Worm (Caenorhabditis elegans): ENCODE results near the gene asp-4.

asp-4 gene

DNA sequence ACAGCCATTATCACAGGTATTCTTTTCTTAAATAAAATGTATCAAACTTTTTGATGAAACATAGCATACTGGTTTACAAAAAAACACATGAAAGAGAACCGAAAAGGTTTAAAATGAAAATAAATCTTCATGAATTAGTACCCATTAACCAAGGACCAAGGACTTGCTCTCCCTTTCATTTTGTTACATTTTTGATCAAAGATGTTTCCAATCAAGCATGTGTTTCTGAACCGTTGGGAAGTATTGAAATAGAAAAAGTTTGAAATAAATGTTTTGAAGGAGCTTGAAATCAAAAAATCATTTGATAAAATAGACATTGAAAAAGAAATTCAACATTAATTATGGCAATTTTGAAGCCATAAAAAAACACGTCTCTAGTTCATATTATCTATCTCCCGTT lies 8.7 kb downstream of the asp-4 start:
- TF ChIP-seq somi-1 (GFP tag; optimal IDR thresholded peaks at IDR 0.05) (no peak), nhr-80 (tag; optimal IDR thresholded peaks at IDR 0.05) (no peak), pha-4 (tag; optimal IDR thresholded peaks at IDR 0.05) (no peak), tbp1 (GFP tag; optimal IDR thresholded peaks at IDR 0.05) (no peak), snpc-3.4 (tag; optimal IDR thresholded peaks at IDR 0.05) (no peak), cebp-1 (GFP tag; IDR thresholded peaks at IDR 0.05) (no peak), cebp-1 (tag; optimal IDR thresholded peaks at IDR 0.05) (no peak), efl-1 (GFP tag; optimal IDR thresholded peaks at IDR 0.05) (no peak), K12H6.12 (tag; optimal IDR thresholded peaks at IDR 0.05) (no peak), nhr-90 (tag; optimal IDR thresholded peaks at IDR 0.05) (no peak), D2030.7 (GFP tag; IDR thresholded peaks at IDR 0.05) (no peak), ccch-3 (GFP tag; optimal IDR thresholded peaks at IDR 0.05) (no peak)

DNA sequence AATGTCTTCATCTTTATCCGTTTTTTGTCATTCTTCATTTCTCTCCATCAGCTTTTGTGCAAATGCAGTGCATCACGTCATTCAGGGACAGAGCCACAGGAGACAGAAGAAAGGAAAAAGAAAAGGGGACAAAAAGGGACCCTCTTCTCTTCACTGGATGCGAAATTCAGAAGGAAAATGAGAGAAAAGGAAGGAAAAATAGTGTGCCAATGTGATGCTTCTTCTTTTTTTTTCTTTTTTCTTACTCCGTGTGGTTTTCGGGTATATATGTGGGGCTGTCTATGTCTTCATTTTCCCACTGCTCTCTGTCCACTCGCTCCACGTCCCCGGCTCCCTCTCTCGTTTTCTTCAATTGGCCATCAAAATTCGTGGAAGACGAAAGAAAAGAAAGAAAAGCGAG lies 10.8 kb downstream of the asp-4 start:
- no peak for TF ChIP-seq Y95B8A.8 (GFP tag; IDR thresholded peaks at IDR 0.05)
- peak; percentile 10 for TF ChIP-seq lin-40 (tag; optimal IDR thresholded peaks at IDR 0.05)
- TF ChIP-seq lsy-27 (tag; optimal IDR thresholded peaks at IDR 0.05; ENCODE audit: borderline replicate concordance, insufficient read depth), result no peak
- TF ChIP-seq attf-3 (GFP tag; conservative IDR thresholded peaks at IDR 0.05), result no peak
- no peak for TF ChIP-seq sdz-38 (tag; optimal IDR thresholded peaks at IDR 0.05)
- TF ChIP-seq chd-7 (tag; optimal IDR thresholded peaks at IDR 0.05), result peak; percentile 1
- no peak for TF ChIP-seq T07F8.4 (tag; optimal IDR thresholded peaks at IDR 0.05)
- TF ChIP-seq nhr-90 (tag; optimal IDR thresholded peaks at IDR 0.05), result no peak
- peak; percentile 39 for TF ChIP-seq K12H6.12 (tag; optimal IDR thresholded peaks at IDR 0.05)
- TF ChIP-seq zfh-2 (GFP tag; conservative IDR thresholded peaks at IDR 0.05), result peak; percentile 38; the same call in 1 of the 2 replicates

DNA sequence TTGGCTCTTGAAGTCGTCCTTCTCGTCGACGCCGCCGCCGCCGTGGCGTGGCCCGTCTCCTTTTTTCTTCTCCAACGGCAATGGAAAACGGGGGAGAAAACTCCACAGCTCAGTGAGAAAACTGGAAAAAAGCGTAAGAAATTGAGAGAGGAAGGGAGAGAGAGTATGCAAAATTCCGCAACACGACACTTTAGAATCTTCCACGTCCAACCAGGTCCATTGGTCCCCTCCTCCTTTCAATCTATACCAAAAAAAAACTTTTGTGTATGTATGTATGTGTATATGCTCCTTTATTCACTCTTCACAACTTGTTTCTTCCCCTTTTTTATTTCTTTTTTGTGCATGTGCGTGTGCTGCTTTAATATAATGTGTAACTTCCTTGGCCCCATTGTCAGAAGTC lies 12.2 kb downstream of the asp-4 start:
- no peak for TF ChIP-seq dpff-1 (tag; optimal IDR thresholded peaks at IDR 0.05)
- no peak for TF ChIP-seq T07F8.4 (tag; optimal IDR thresholded peaks at IDR 0.05)
- no peak for TF ChIP-seq F10E7.11 (tag; optimal IDR thresholded peaks at IDR 0.05)
- TF ChIP-seq F37B4.10 (GFP tag; IDR thresholded peaks at IDR 0.05), result no peak

DNA sequence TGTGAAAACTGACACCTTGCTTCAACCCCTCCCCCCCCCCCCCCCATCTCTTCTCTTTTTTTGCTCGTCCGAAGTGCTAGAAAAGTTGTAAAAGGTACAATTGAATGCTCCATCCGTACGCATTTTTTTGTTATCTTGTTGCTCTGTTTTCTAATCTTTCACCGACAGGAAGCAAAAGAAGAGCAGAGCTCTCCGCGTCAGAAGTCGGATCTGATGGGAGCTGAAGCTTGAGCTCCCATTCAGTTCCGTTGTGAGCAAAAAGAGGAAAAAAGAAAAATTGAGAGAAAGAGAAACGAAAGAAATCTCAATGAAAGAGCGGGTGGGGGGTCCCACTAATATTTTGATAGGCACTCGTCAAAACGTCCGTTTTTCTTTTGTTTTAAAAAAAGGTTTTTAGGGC lies 14.4 kb downstream of the asp-4 start:
- TF ChIP-seq efl-1 (GFP tag; optimal IDR thresholded peaks at IDR 0.05) (no peak), hrde-1 (tag; optimal IDR thresholded peaks at IDR 0.05; ENCODE audit: borderline replicate concordance) (no peak), hmg-20 (GFP tag; IDR thresholded peaks at IDR 0.05) (no peak), K11D2.4 (GFP tag; IDR thresholded peaks at IDR 0.05) (no peak), ztf-18 (tag; optimal IDR thresholded peaks at IDR 0.05) (no peak), T07F8.4 (tag; optimal IDR thresholded peaks at IDR 0.05) (no peak), T26A5.8 (tag; optimal IDR thresholded peaks at IDR 0.05) (no peak), madf-8 (GFP tag; conservative IDR thresholded peaks at IDR 0.05) (no peak), lir-1 (GFP tag; conservative IDR thresholded peaks at IDR 0.05) (no peak), hlh-26 (GFP tag; conservative IDR thresholded peaks at IDR 0.05) (no peak), F49E8.2 (tag; optimal IDR thresholded peaks at IDR 0.05; ENCODE audit: insufficient read depth) (no peak), F22D6.2 (tag; optimal IDR thresholded peaks at IDR 0.05) (no peak), mcd-1 (GFP tag; IDR thresholded peaks at IDR 0.05) (no peak), lin-35 (GFP tag; optimal IDR thresholded peaks at IDR 0.05) (no peak), ceh-100 (GFP tag; IDR thresholded peaks at IDR 0.05) (no peak), attf-5 (GFP tag; optimal IDR thresholded peaks at IDR 0.05) (no peak), dpff-1 (tag; optimal IDR thresholded peaks at IDR 0.05) (no peak), snpc-1.1 (tag; optimal IDR thresholded peaks at IDR 0.05; ENCODE audit: insufficient read depth) (no peak)

Data from whole organism, young adult.